Worm (Caenorhabditis elegans): ENCODE data around the gene nlp-80.

ce11 chrV:11113041-11113574, 47.7 kb upstream of the nlp-80 start, which contains the start of gene erfa-3:
- TF ChIP-seq lsy-12 (tag; optimal IDR thresholded peaks at IDR 0.05) (peak; percentile 12), lin-15B (tag; optimal IDR thresholded peaks at IDR 0.05) (peak; percentile 36)

Measured in whole organism, L3 larva.